Worm (Caenorhabditis elegans) whole organism, early embryonic: ENCODE results near the gene chil-1.
"Not testable (repeated sequence)": the region's sequence is repeated elsewhere in the genome, so short reads cannot be mapped to it uniquely, and the experiment has no call there.

ENCODE experiments used
- B0310.2 ChIP-seq: sonication (generic microtip); optimal IDR thresholded peaks from 2 replicates; lab custom pipeline; 2016; ENCODE audit warnings: mild to moderate bottlenecking, missing genetic modification characterization, missing compliant biosample characterization
- F13C5.2 ChIP-seq: sonication (generic microtip); optimal IDR thresholded peaks from 2 replicates; lab custom pipeline; 2017; ENCODE audit warnings: mild to moderate bottlenecking, missing genetic modification characterization, inconsistent platforms, missing compliant biosample characterization
- aly-1 ChIP-seq: sonication (generic microtip); optimal IDR thresholded peaks from 2 replicates; lab custom pipeline; 2016; ENCODE audit warnings: missing genetic modification characterization, missing compliant biosample characterization
- ama-1 ChIP-seq: fragments of 150-350 bp; optimal IDR thresholded peaks from 2 replicates; lab custom pipeline; 2014
- ceh-13 ChIP-seq: fragments of 200-800 bp; sonication (Bioruptor generic); optimal IDR thresholded peaks from 2 replicates; lab custom pipeline; 2018; ENCODE audit warnings: mild to moderate bottlenecking, missing genetic modification characterization, missing compliant biosample characterization
- ceh-36 ChIP-seq: sonication (generic microtip); optimal IDR thresholded peaks from 2 replicates; lab custom pipeline; 2016; ENCODE audit warnings: missing genetic modification characterization, inconsistent platforms, missing compliant biosample characterization
- ets-7 ChIP-seq: sonication (generic microtip); optimal IDR thresholded peaks from 2 replicates; lab custom pipeline; 2016; ENCODE audit warnings: missing genotype, missing genetic modification characterization, missing compliant biosample characterization
- flt-1 ChIP-seq: fragments of 200-800 bp; sonication (Bioruptor generic); IDR thresholded peaks from 2 replicates; pipeline ENCODE4 v1.3.6; 2022; ENCODE audit warnings: missing genetic modification characterization, missing compliant biosample characterization
- hmbx-1 ChIP-seq: sonication (generic microtip); optimal IDR thresholded peaks from 2 replicates; lab custom pipeline; 2016; ENCODE audit warnings: mild to moderate bottlenecking, missing genetic modification characterization, missing compliant biosample characterization
- hmg-4 ChIP-seq: fragments of 200-800 bp; sonication (Bioruptor generic); optimal IDR thresholded peaks from 2 replicates; lab custom pipeline; 2018; ENCODE audit warnings: mild to moderate bottlenecking, missing genetic modification characterization, missing compliant biosample characterization
- hnd-1 ChIP-seq: sonication (generic microtip); optimal IDR thresholded peaks from 2 replicates; lab custom pipeline; 2016; ENCODE audit warnings: missing genetic modification characterization, missing compliant biosample characterization
- pes-1 ChIP-seq: fragments of 200-800 bp; sonication (Bioruptor generic); IDR thresholded peaks from 2 replicates; pipeline ENCODE4 v1.3.6; 2022; ENCODE audit warnings: missing genetic modification reagents, missing genetic modification characterization, missing compliant biosample characterization
- scrt-1 ChIP-seq: fragments of 200-800 bp; sonication (Bioruptor generic); IDR thresholded peaks from 2 replicates; pipeline ENCODE4 v1.3.6; 2022; ENCODE audit warnings: missing genetic modification characterization, missing compliant biosample characterization
- sea-1 ChIP-seq: fragments of 200-800 bp; sonication (Bioruptor generic); conservative IDR thresholded peaks from 2 replicates; pipeline ENCODE4 v1.3.6; 2022; ENCODE audit warnings: missing genetic modification characterization, missing compliant biosample characterization
- tbx-11 ChIP-seq: fragments of 200-800 bp; sonication (Bioruptor generic); IDR thresholded peaks from 2 replicates; pipeline ENCODE4 v1.3.6; 2022; ENCODE audit warnings: missing genetic modification characterization, missing compliant biosample characterization
- tbx-37 ChIP-seq: fragments of 200-800 bp; sonication (Bioruptor generic); conservative IDR thresholded peaks from 2 replicates; pipeline ENCODE4 v1.3.6; 2022; ENCODE audit warnings: missing genetic modification reagents, missing genetic modification characterization, missing compliant biosample characterization
- tra-4 ChIP-seq: sonication (generic microtip); optimal IDR thresholded peaks from 2 replicates; lab custom pipeline; 2017; ENCODE audit warnings: missing genetic modification characterization, missing compliant biosample characterization

chil-1 gene

ce11 chrII:9866378-9866777 lies at the start of gene chil-1:
Gene chil-1 (minus strand): TSS chrII:9866478.
- not testable (repeated sequence) for TF ChIP-seq hmg-4 (GFP tag; lab: Kevin White, UChicago); ceh-13 (GFP tag; lab: Kevin White, UChicago); scrt-1 (GFP tag; lab: Robert Waterston, UW)

- TF ChIP-seq ceh-13 (GFP tag; lab: Kevin White, UChicago) (no peak), ets-7 (tag; lab: Kevin White, UChicago) (no peak), F13C5.2 (tag; lab: Kevin White, UChicago) (no peak), ama-1 (lab: Kevin White, UChicago) (no peak), flt-1 (GFP tag; lab: Robert Waterston, UW) (no peak), tbx-11 (GFP tag; lab: Robert Waterston, UW) (no peak), tra-4 (tag; lab: Kevin White, UChicago) (no peak), hmbx-1 (tag; lab: Kevin White, UChicago) (no peak), hnd-1 (tag; lab: Kevin White, UChicago) (no peak), sea-1 (GFP tag; lab: Robert Waterston, UW) (no peak), B0310.2 (no peak), ceh-36 (tag; lab: Kevin White, UChicago) (no peak), hmg-4 (GFP tag; lab: Kevin White, UChicago) (no peak), scrt-1 (GFP tag; lab: Robert Waterston, UW) (no peak), pes-1 (no peak), aly-1 (tag; lab: Kevin White, UChicago) (no peak), tbx-37 (GFP tag; lab: Robert Waterston, UW) (no peak)
Measured at ce11 chrII:9914999-9915398, 48.7 kb upstream of the chil-1 start, which contains the start of gene F26C11.3. Gene F26C11.3 (minus strand): TSS chrII:9915099.

ce11 chrII:9904459-9904858 lies 38.2 kb upstream of the chil-1 start:
- no peak for TF ChIP-seq hmbx-1 (tag; lab: Kevin White, UChicago)
- TF ChIP-seq tbx-37 (GFP tag; lab: Robert Waterston, UW) = no peak
- TF ChIP-seq ceh-36 (tag; lab: Kevin White, UChicago) = no peak
- TF ChIP-seq scrt-1 (GFP tag; lab: Robert Waterston, UW) = no peak

ce11 chrII:9900276-9900675 lies 34.0 kb upstream of the chil-1 start, which contains the start of gene unc-4:
Gene unc-4 (minus strand): TSS chrII:9900376.
- TF ChIP-seq ceh-36 (tag; lab: Kevin White, UChicago) (no peak), hmg-4 (GFP tag; lab: Kevin White, UChicago) (no peak), B0310.2 (no peak), hnd-1 (tag; lab: Kevin White, UChicago) (no peak), sea-1 (GFP tag; lab: Robert Waterston, UW) (no peak), ceh-13 (GFP tag; lab: Kevin White, UChicago) (no peak), pes-1 (no peak), hmbx-1 (tag; lab: Kevin White, UChicago) (no peak), flt-1 (GFP tag; lab: Robert Waterston, UW) (no peak), ets-7 (tag; lab: Kevin White, UChicago) (no peak), tbx-11 (GFP tag; lab: Robert Waterston, UW) (no peak), aly-1 (tag; lab: Kevin White, UChicago) (no peak), F13C5.2 (tag; lab: Kevin White, UChicago) (no peak), tra-4 (tag; lab: Kevin White, UChicago) (no peak), ama-1 (lab: Kevin White, UChicago) (no peak), tbx-37 (GFP tag; lab: Robert Waterston, UW) (no peak), scrt-1 (GFP tag; lab: Robert Waterston, UW) (no peak)

- no peak for TF ChIP-seq ets-7 (tag; lab: Kevin White, UChicago)
- TF ChIP-seq F13C5.2 (tag; lab: Kevin White, UChicago) = no peak
- no peak for TF ChIP-seq ama-1 (lab: Kevin White, UChicago)
- TF ChIP-seq tbx-37 (GFP tag; lab: Robert Waterston, UW) = no peak
- no peak for TF ChIP-seq flt-1 (GFP tag; lab: Robert Waterston, UW)
- no peak for TF ChIP-seq aly-1 (tag; lab: Kevin White, UChicago)
- TF ChIP-seq tra-4 (tag; lab: Kevin White, UChicago) = no peak
- no peak for TF ChIP-seq ceh-13 (GFP tag; lab: Kevin White, UChicago)
- TF ChIP-seq B0310.2 = no peak
- TF ChIP-seq pes-1 = no peak
- TF ChIP-seq hmbx-1 (tag; lab: Kevin White, UChicago) = no peak
- no peak for TF ChIP-seq ceh-36 (tag; lab: Kevin White, UChicago)
- no peak for TF ChIP-seq scrt-1 (GFP tag; lab: Robert Waterston, UW)
- TF ChIP-seq hnd-1 (tag; lab: Kevin White, UChicago) = no peak
- no peak for TF ChIP-seq hmg-4 (GFP tag; lab: Kevin White, UChicago)
Measured at ce11 chrII:9898744-9899143, 32.5 kb upstream of the chil-1 start.

ce11 chrII:9895173-9895572 lies 28.9 kb upstream of the chil-1 start:
- no peak for TF ChIP-seq flt-1 (GFP tag; lab: Robert Waterston, UW)
- TF ChIP-seq hmbx-1 (tag; lab: Kevin White, UChicago) = no peak
- no peak for TF ChIP-seq pes-1
- no peak for TF ChIP-seq B0310.2
- no peak for TF ChIP-seq scrt-1 (GFP tag; lab: Robert Waterston, UW)
- TF ChIP-seq ceh-36 (tag; lab: Kevin White, UChicago) = no peak
- no peak for TF ChIP-seq aly-1 (tag; lab: Kevin White, UChicago)
- no peak for TF ChIP-seq ets-7 (tag; lab: Kevin White, UChicago)
- no peak for TF ChIP-seq tbx-11 (GFP tag; lab: Robert Waterston, UW)
- no peak for TF ChIP-seq tra-4 (tag; lab: Kevin White, UChicago)
- no peak for TF ChIP-seq hmg-4 (GFP tag; lab: Kevin White, UChicago)
- no peak for TF ChIP-seq ceh-13 (GFP tag; lab: Kevin White, UChicago)
- TF ChIP-seq hnd-1 (tag; lab: Kevin White, UChicago) = no peak
- TF ChIP-seq F13C5.2 (tag; lab: Kevin White, UChicago) = no peak
- no peak for TF ChIP-seq ama-1 (lab: Kevin White, UChicago)

ce11 chrII:9894435-9894834 lies 28.2 kb upstream of the chil-1 start, which contains the start of gene F26C11.1:
Gene F26C11.1 (plus strand): TSS chrII:9894735.
- TF ChIP-seq hmg-4 (GFP tag; lab: Kevin White, UChicago) (no peak), B0310.2 (no peak), pes-1 (no peak), tbx-11 (GFP tag; lab: Robert Waterston, UW) (no peak), tra-4 (tag; lab: Kevin White, UChicago) (no peak), tbx-37 (GFP tag; lab: Robert Waterston, UW) (no peak), ets-7 (tag; lab: Kevin White, UChicago) (no peak), scrt-1 (GFP tag; lab: Robert Waterston, UW) (no peak)
